Fruit fly (Drosophila melanogaster) Kc167 (cell line): Measurements from ENCODE around the gene Non3.

Experiments
- h ChIP-seq: fragments of >200 bp; optimal IDR thresholded peaks from 3 replicates; lab custom pipeline; 2018; ENCODE audit warnings: missing external identifiers
- ttk ChIP-seq: sonication (Bioruptor generic); optimal IDR thresholded peaks from 2 replicates; lab custom pipeline; 2017; ENCODE audit warnings: missing external identifiers

dm6 chr3R:18261602-18262001, 38.1 kb downstream of the Non3 start:
- TF ChIP-seq ttk (lab: Kevin White, UChicago) (no peak), h (no peak)
